Fruit fly (Drosophila melanogaster): Measurements from ENCODE around the gene cpo.

The cpo gene

DNA sequence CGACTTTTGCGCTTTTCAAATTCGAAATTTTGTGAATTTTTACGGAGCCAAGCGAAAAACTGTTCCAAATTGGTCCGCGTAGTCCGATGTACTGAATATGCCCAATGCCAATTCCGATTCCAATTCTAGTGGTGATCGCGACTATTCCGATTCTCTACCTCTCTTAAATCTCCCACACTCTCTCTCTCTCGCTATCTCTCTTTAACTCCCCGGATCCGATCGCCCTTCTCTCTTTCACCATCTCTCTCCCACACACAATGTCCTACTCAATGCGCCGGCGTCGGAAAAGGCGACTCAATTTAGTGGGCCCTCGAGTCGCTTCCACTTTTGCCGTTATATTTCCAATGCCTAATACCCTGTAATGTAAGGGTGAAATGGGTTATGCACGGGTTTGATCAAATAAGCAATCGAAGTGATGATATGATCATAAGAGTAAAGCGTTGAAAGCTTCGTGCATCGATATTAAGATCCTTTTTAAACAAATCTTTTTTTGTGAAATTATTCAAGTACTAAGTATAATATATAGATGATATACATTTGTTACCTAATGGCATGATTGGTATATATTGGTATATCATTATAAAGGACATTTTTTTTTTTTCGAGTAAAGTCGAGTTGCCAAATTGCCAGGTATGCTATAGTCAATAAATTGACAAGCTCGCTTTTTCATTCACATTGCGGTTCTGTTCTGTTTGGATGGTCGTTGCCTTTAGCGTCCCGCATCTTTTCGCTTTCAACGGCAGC lies 129.8 kb downstream of the cpo start (continued):
- no peak for TF ChIP-seq CHES-1-like (GFP tag; optimal IDR thresholded peaks at IDR 0.05)
- peak; percentile 57 for TF ChIP-seq kay (GFP tag; optimal IDR thresholded peaks at IDR 0.05)
- peak; percentile 59 for TF ChIP-seq Nf-YB (GFP tag; optimal IDR thresholded peaks at IDR 0.05)
- no peak for TF ChIP-seq Opbp (GFP tag; IDR thresholded peaks at IDR 0.05; ENCODE audit: partially characterized antibody)
- peak; percentile 43 for TF ChIP-seq CG13123 (GFP tag; optimal IDR thresholded peaks at IDR 0.05)
- TF ChIP-seq MTF-1 (GFP tag; optimal IDR thresholded peaks at IDR 0.05; ENCODE audit: borderline replicate concordance): no peak
- peak; percentile 10 for TF ChIP-seq Mad (GFP tag; optimal IDR thresholded peaks at IDR 0.05)
- peak; percentile 56 for TF ChIP-seq gsb-n (tag; optimal IDR thresholded peaks at IDR 0.05)
- TF ChIP-seq zen (tag; optimal IDR thresholded peaks at IDR 0.05): peak; percentile 70
- peak; percentile 73 for TF ChIP-seq CG30431 (GFP tag; optimal IDR thresholded peaks at IDR 0.05)
- TF ChIP-seq ewg (GFP tag; optimal IDR thresholded peaks at IDR 0.05): peak; percentile 59
- peak; percentile 65 for TF ChIP-seq CG14710 (tag; optimal IDR thresholded peaks at IDR 0.05)
- no peak for TF ChIP-seq ERR (GFP tag; optimal IDR thresholded peaks at IDR 0.05)
- TF ChIP-seq Max (GFP tag; optimal IDR thresholded peaks at IDR 0.05): peak; percentile 53
- peak; percentile 52 for TF ChIP-seq CG10654 (GFP tag; optimal IDR thresholded peaks at IDR 0.05)
- peak; percentile 47 for TF ChIP-seq CG18599 (GFP tag; optimal IDR thresholded peaks at IDR 0.05)
- TF ChIP-seq Meics (GFP tag; optimal IDR thresholded peaks at IDR 0.05): peak; percentile 71
- no peak for TF ChIP-seq CG11093 (GFP tag; IDR thresholded peaks at IDR 0.05)
- no peak for TF ChIP-seq CG17186 (GFP tag; optimal IDR thresholded peaks at IDR 0.05)
- TF ChIP-seq ap (GFP tag; IDR thresholded peaks at IDR 0.05): peak; percentile 41; the same call in 1 of the 2 replicates
- peak; percentile 53; the same call in 1 of the 2 replicates for TF ChIP-seq Xrp1 (GFP tag; IDR thresholded peaks at IDR 0.05)
- peak; percentile 6 for TF ChIP-seq CG13624 (GFP tag; optimal IDR thresholded peaks at IDR 0.05)
- TF ChIP-seq Awh (GFP tag; IDR thresholded peaks at IDR 0.05): no peak
- TF ChIP-seq CG9817 (tag; optimal IDR thresholded peaks at IDR 0.05): peak; percentile 39
- peak; percentile 84 for TF ChIP-seq CG7839 (tag; optimal IDR thresholded peaks at IDR 0.05)
- no peak for TF ChIP-seq nom (GFP tag; optimal IDR thresholded peaks at IDR 0.05)
- TF ChIP-seq Sox102F (GFP tag; optimal IDR thresholded peaks at IDR 0.05): peak; percentile 71
- TF ChIP-seq CG9215 (GFP tag; IDR thresholded peaks at IDR 0.05): 0 out of 2 replicates have a peak, but pooled peaks have one; percentile 15
- no peak for TF ChIP-seq unc-4 (GFP tag; IDR thresholded peaks at IDR 0.05; ENCODE audit: partially characterized antibody)
- TF ChIP-seq Hr78 (GFP tag; optimal IDR thresholded peaks at IDR 0.05): peak in 1 of 2 experiments; percentile 31
- TF ChIP-seq Aef1 (GFP tag; IDR thresholded peaks at IDR 0.05): no peak; the same call in 2 of the 3 replicates
- peak; percentile 8 for TF ChIP-seq CG7786 (GFP tag; optimal IDR thresholded peaks at IDR 0.05)
- TF ChIP-seq E2f2 (GFP tag; IDR thresholded peaks at IDR 0.05): no peak
- peak; percentile 60 for TF ChIP-seq esg (GFP tag; conservative IDR thresholded peaks at IDR 0.05)
- TF ChIP-seq Chrac-16 (GFP tag; optimal IDR thresholded peaks at IDR 0.05): peak; percentile 77
- no peak for TF ChIP-seq CG12071 (GFP tag; optimal IDR thresholded peaks at IDR 0.05)
- peak in 1 of 2 experiments; percentile 58 for TF ChIP-seq pan (optimal IDR thresholded peaks at IDR 0.05)
- peak; percentile 23 to 32 for TF ChIP-seq pan (GFP tag; optimal IDR thresholded peaks at IDR 0.05 in 1 of 2, IDR thresholded peaks at IDR 0.05 in 1 of 2)

- no peak for TF ChIP-seq CG16779 (GFP tag; IDR thresholded peaks at IDR 0.05)
- peak; percentile 47 for TF ChIP-seq gcm (GFP tag; optimal IDR thresholded peaks at IDR 0.05)
- peak; percentile 31 for TF ChIP-seq pros (GFP tag; optimal IDR thresholded peaks at IDR 0.05)
- TF ChIP-seq MTF-1 (GFP tag; optimal IDR thresholded peaks at IDR 0.05; ENCODE audit: borderline replicate concordance): no peak
- no peak for TF ChIP-seq sug (tag; optimal IDR thresholded peaks at IDR 0.05)
- TF ChIP-seq CG2199 (GFP tag; IDR thresholded peaks at IDR 0.05): 0 out of 3 replicates have a peak, but pooled peaks have one; percentile 6
- TF ChIP-seq ranshi (GFP tag; IDR thresholded peaks at IDR 0.05): no peak
- TF ChIP-seq Dp (GFP tag; optimal IDR thresholded peaks at IDR 0.05): no peak
- TF ChIP-seq so (GFP tag; IDR thresholded peaks at IDR 0.05): 0 out of 3 replicates have a peak, but pooled peaks have one; percentile 5
- no peak for TF ChIP-seq CG15073 (GFP tag; optimal IDR thresholded peaks at IDR 0.05)
- peak; percentile 100 for TF ChIP-seq CG7745 (tag; optimal IDR thresholded peaks at IDR 0.05)
- no peak for TF ChIP-seq Tbp (GFP tag; optimal IDR thresholded peaks at IDR 0.05)
- TF ChIP-seq twi (tag; optimal IDR thresholded peaks at IDR 0.05): peak; percentile 99
Measured at dm6 chr3R:18050016-18050556, 130.5 kb downstream of the cpo start.

Data from whole organism, embryonic.